Fruit fly (Drosophila melanogaster) whole organism, embryonic: ENCODE results near the gene Rsph3.

Experiments
- Asciz ChIP-seq: fragments of 200-800 bp; sonication (Bioruptor generic); optimal IDR thresholded peaks from 2 replicates; lab custom pipeline; 2017; ENCODE audit warnings: missing biosample characterization, mild to moderate bottlenecking, missing genetic modification characterization, missing genetic modification reagents
- CG12155 ChIP-seq: fragments of 200-800 bp; sonication (Bioruptor generic); optimal IDR thresholded peaks from 3 replicates; lab custom pipeline; 2016; ENCODE audit warnings: missing biosample characterization, missing genetic modification characterization
- CG1233 ChIP-seq: fragments of 200-800 bp; sonication (Bioruptor generic); optimal IDR thresholded peaks from 4 replicates; lab custom pipeline; 2018; ENCODE audit warnings: missing biosample characterization, mild to moderate bottlenecking, missing genetic modification characterization
- CG12391 ChIP-seq: fragments of 200-800 bp; sonication (Bioruptor generic); optimal IDR thresholded peaks from 3 replicates; lab custom pipeline; 2018; ENCODE audit warnings: missing biosample characterization, mild to moderate bottlenecking, missing genetic modification characterization, moderate library complexity
- CG12942 ChIP-seq: fragments of 200-800 bp; sonication (Bioruptor generic); optimal IDR thresholded peaks from 3 replicates; lab custom pipeline; 2016; ENCODE audit warnings: missing biosample characterization, missing genetic modification characterization
- CG13287 ChIP-seq: fragments of 200-800 bp; sonication (Bioruptor generic); IDR thresholded peaks from 2 replicates; pipeline ENCODE4 v1.3.6; 2022; ENCODE audit warnings: missing biosample characterization, missing genetic modification characterization; ENCODE audit not compliant: partially characterized antibody
- CG17186 ChIP-seq: fragments of 200-800 bp; sonication (Bioruptor generic); optimal IDR thresholded peaks from 3 replicates; lab custom pipeline; 2017; ENCODE audit warnings: missing biosample characterization, missing genetic modification reagents, missing genetic modification characterization
- CG17359 ChIP-seq: fragments of 200-800 bp; sonication (Bioruptor generic); optimal IDR thresholded peaks from 3 replicates; lab custom pipeline; 2018; ENCODE audit warnings: missing biosample characterization, mild to moderate bottlenecking, missing genetic modification characterization, moderate library complexity
- CG17361 ChIP-seq: fragments of 200-800 bp; sonication (Bioruptor generic); IDR thresholded peaks from 3 replicates; pipeline ENCODE4 v1.3.6; 2022; ENCODE audit warnings: missing biosample characterization, missing genetic modification characterization
- CG18619 ChIP-seq: fragments of 200-800 bp; sonication (Bioruptor generic); optimal IDR thresholded peaks from 3 replicates; lab custom pipeline; 2017; ENCODE audit warnings: missing biosample characterization, mild to moderate bottlenecking, missing genetic modification characterization
- CG33557 ChIP-seq: fragments of 200-800 bp; sonication (Bioruptor generic); optimal IDR thresholded peaks from 2 replicates; lab custom pipeline; 2019; ENCODE audit warnings: missing biosample characterization, mild to moderate bottlenecking, missing genetic modification characterization, moderate library complexity
- CG3995 ChIP-seq: fragments of 200-800 bp; sonication (Bioruptor generic); optimal IDR thresholded peaks from 3 replicates; lab custom pipeline; 2016; ENCODE audit warnings: missing biosample characterization, missing genetic modification characterization
- CG4360 ChIP-seq: fragments of 200-800 bp; sonication (Bioruptor generic); IDR thresholded peaks from 2 replicates; pipeline ENCODE4 v1.3.6; 2022; ENCODE audit warnings: missing biosample characterization, missing genetic modification characterization
- CG4404 ChIP-seq: fragments of 200-800 bp; sonication (Bioruptor generic); IDR thresholded peaks from 2 replicates; pipeline ENCODE4 v1.3.6; 2022; ENCODE audit warnings: missing biosample characterization, missing genetic modification characterization
- CG4854 ChIP-seq: fragments of 200-800 bp; sonication (Bioruptor generic); optimal IDR thresholded peaks from 2 replicates; lab custom pipeline; 2016; ENCODE audit warnings: missing biosample characterization, missing genetic modification characterization, inconsistent platforms
- CG7556 ChIP-seq: fragments of 200-800 bp; sonication (Bioruptor generic); optimal IDR thresholded peaks from 2 replicates; lab custom pipeline; 2017; ENCODE audit warnings: missing biosample characterization, mild to moderate bottlenecking, missing genetic modification characterization
- CG9215 ChIP-seq: fragments of 200-800 bp; sonication (Bioruptor generic); IDR thresholded peaks from 2 replicates; pipeline ENCODE4 v1.3.6; 2022; ENCODE audit warnings: missing biosample characterization, missing genetic modification characterization
- Camta ChIP-seq: fragments of 200-800 bp; sonication (Bioruptor generic); optimal IDR thresholded peaks from 2 replicates; lab custom pipeline; 2016; ENCODE audit warnings: missing biosample characterization, missing genetic modification characterization
- Fer3 ChIP-seq: fragments of 200-800 bp; sonication (Bioruptor generic); optimal IDR thresholded peaks from 2 replicates; lab custom pipeline; 2018; ENCODE audit warnings: missing biosample characterization, mild to moderate bottlenecking, missing genetic modification characterization, moderate library complexity
- Gug ChIP-seq: fragments of 200-800 bp; sonication (Bioruptor generic); IDR thresholded peaks from 4 replicates; pipeline ENCODE4 v1.3.6; 2022; ENCODE audit warnings: missing biosample characterization, missing genetic modification characterization
- Hand ChIP-seq: fragments of 200-800 bp; sonication (Bioruptor generic); optimal IDR thresholded peaks from 2 replicates; lab custom pipeline; 2017; ENCODE audit warnings: mild to moderate bottlenecking, missing biosample characterization, missing genetic modification reagents, missing genetic modification characterization
- Hr3 ChIP-seq: fragments of 200-800 bp; sonication (Bioruptor generic); optimal IDR thresholded peaks from 3 replicates; lab custom pipeline; 2016; ENCODE audit warnings: missing biosample characterization, missing genetic modification characterization
- Med ChIP-seq: fragments of 200-800 bp; sonication (Bioruptor generic); peaks from one replicate; lab custom pipeline; 2016; ENCODE audit warnings: missing biosample characterization, missing genetic modification characterization, mild to moderate bottlenecking, inconsistent platforms, moderate library complexity
- Nf-YA ChIP-seq: fragments of 200-800 bp; sonication (Bioruptor generic); IDR thresholded peaks from 2 replicates; pipeline ENCODE4 v1.3.6; 2022; ENCODE audit warnings: missing biosample characterization, missing genetic modification characterization
- Oaz ChIP-seq: fragments of 200-800 bp; sonication (Bioruptor generic); IDR thresholded peaks from 2 replicates; pipeline ENCODE4 v1.3.6; 2022; ENCODE audit warnings: missing biosample characterization, missing genetic modification characterization
- Rfx ChIP-seq: fragments of 200-800 bp; sonication (Bioruptor generic); IDR thresholded peaks from 2 replicates; pipeline ENCODE4 v1.3.6; 2022; ENCODE audit warnings: missing biosample characterization, missing genetic modification characterization
- Sin3A ChIP-seq: fragments of >200 bp; optimal IDR thresholded peaks from 2 replicates; lab custom pipeline; 2018
- Sox102F ChIP-seq: fragments of 200-800 bp; sonication (Bioruptor generic); optimal IDR thresholded peaks from 2 replicates; lab custom pipeline; 2018; ENCODE audit warnings: missing biosample characterization, mild to moderate bottlenecking, missing genetic modification characterization, moderate library complexity
- ab ChIP-seq: fragments of 200-800 bp; sonication (Bioruptor generic); optimal IDR thresholded peaks from 2 replicates; lab custom pipeline; 2016; ENCODE audit warnings: missing biosample characterization, missing genetic modification characterization
- crp ChIP-seq, 2 experiments: fragments of 200-800 bp; sonication (Bioruptor generic); optimal IDR thresholded peaks; 2 replicates in 1 of 2; 3 replicates in 1 of 2; lab custom pipeline; 2017; ENCODE audit warnings: missing biosample characterization in 2 of 2, missing genetic modification characterization in 2 of 2, mild to moderate bottlenecking in 1 of 2, moderate library complexity in 1 of 2
- dmrt99B ChIP-seq: fragments of 200-800 bp; sonication (Bioruptor generic); optimal IDR thresholded peaks from 2 replicates; lab custom pipeline; 2018; ENCODE audit warnings: missing biosample characterization, mild to moderate bottlenecking, missing genetic modification characterization, moderate library complexity
- dysf ChIP-seq: fragments of 200-800 bp; sonication (Bioruptor generic); IDR thresholded peaks from 3 replicates; pipeline ENCODE4 v1.3.6; 2022; ENCODE audit warnings: missing biosample characterization, missing genetic modification characterization
- eve ChIP-seq, 2 experiments: fragments of >200 bp; optimal IDR thresholded peaks; 2 replicates each; lab custom pipeline; 2017; ENCODE audit warnings: missing biosample characterization in 2 of 2, missing genetic modification characterization in 2 of 2
- eyg ChIP-seq: fragments of 200-800 bp; sonication (Bioruptor generic); optimal IDR thresholded peaks from 3 replicates; lab custom pipeline; 2016; ENCODE audit warnings: missing biosample characterization, missing genetic modification characterization
- ind ChIP-seq: fragments of 200-800 bp; sonication (Bioruptor generic); optimal IDR thresholded peaks from 3 replicates; lab custom pipeline; 2016; ENCODE audit warnings: missing biosample characterization, missing genetic modification characterization
- jing ChIP-seq: fragments of 200-800 bp; sonication (Bioruptor generic); optimal IDR thresholded peaks from 2 replicates; lab custom pipeline; 2018; ENCODE audit warnings: missing biosample characterization, mild to moderate bottlenecking, missing genetic modification characterization
- lab ChIP-seq: fragments of 200-800 bp; sonication (Bioruptor generic); optimal IDR thresholded peaks from 3 replicates; lab custom pipeline; 2017; ENCODE audit warnings: missing biosample characterization, missing genetic modification characterization, mild to moderate bottlenecking, moderate library complexity, missing genetic modification reagents
- lilli ChIP-seq: fragments of 200-800 bp; sonication (Bioruptor generic); optimal IDR thresholded peaks from 3 replicates; lab custom pipeline; 2016; ENCODE audit warnings: missing biosample characterization, missing genetic modification characterization
- mld ChIP-seq: fragments of 200-800 bp; sonication (Bioruptor generic); IDR thresholded peaks from 3 replicates; pipeline ENCODE4 v1.3.6; 2022; ENCODE audit warnings: missing biosample characterization, missing genetic modification characterization; ENCODE audit not compliant: partially characterized antibody
- nau ChIP-seq: fragments of 200-800 bp; sonication (Bioruptor generic); optimal IDR thresholded peaks from 3 replicates; lab custom pipeline; 2017; ENCODE audit warnings: missing biosample characterization, mild to moderate bottlenecking, missing genetic modification characterization, missing genetic modification reagents
- pho ChIP-seq: fragments of 200-800 bp; sonication (Bioruptor generic); optimal IDR thresholded peaks from 2 replicates; lab custom pipeline; 2016; ENCODE audit warnings: missing biosample characterization, missing genetic modification characterization
- pita ChIP-seq: fragments of 200-800 bp; sonication (Bioruptor generic); optimal IDR thresholded peaks from 2 replicates; lab custom pipeline; 2017; ENCODE audit warnings: missing biosample characterization, mild to moderate bottlenecking, missing genetic modification characterization
- ranshi ChIP-seq: fragments of 200-800 bp; sonication (Bioruptor generic); IDR thresholded peaks from 2 replicates; pipeline ENCODE4 v1.3.6; 2022; ENCODE audit warnings: missing biosample characterization, missing genetic modification characterization
- sc ChIP-seq, 3 experiments: fragments of >200 bp in 2 of 3; fragments of 200-800 bp in 1 of 3; sonication (Bioruptor generic) in 1 of 3; optimal IDR thresholded peaks; 2 replicates in 2 of 3; 3 replicates in 1 of 3; lab custom pipeline; 2017; ENCODE audit warnings: mild to moderate bottlenecking in 1 of 3, missing biosample characterization in 1 of 3, missing genetic modification characterization in 1 of 3, missing genetic modification reagents in 1 of 3
- sens ChIP-seq: fragments of 200-800 bp; sonication (Bioruptor generic); peaks from one replicate; lab custom pipeline; 2016; ENCODE audit warnings: missing biosample characterization, missing genetic modification characterization
- tin ChIP-seq: fragments of 200-800 bp; sonication (Bioruptor generic); optimal IDR thresholded peaks from 3 replicates; lab custom pipeline; 2016; ENCODE audit warnings: missing biosample characterization, missing genetic modification characterization
- tup ChIP-seq: fragments of 200-800 bp; sonication (Bioruptor generic); optimal IDR thresholded peaks from 2 replicates; lab custom pipeline; 2016; ENCODE audit warnings: missing biosample characterization, mild to moderate bottlenecking, missing genetic modification characterization, moderate library complexity
- zfh1 ChIP-seq: fragments of 200-800 bp; sonication (Bioruptor generic); IDR thresholded peaks from 3 replicates; pipeline ENCODE4 v1.3.6; 2022; ENCODE audit warnings: missing biosample characterization, missing genetic modification characterization

Rsph3 gene

dm6 chr3L:6708995-6709606 is 53.9 kb downstream of the Rsph3 start (continued):
- peak; percentile 68 for TF ChIP-seq lilli
- no peak for TF ChIP-seq mld
- TF ChIP-seq tup (GFP tag; lab: Kevin White, UChicago), result no peak
- TF ChIP-seq CG4404 (GFP tag; lab: Robert Waterston, UW), result no peak
- peak; percentile 81; the same call in 2 of the 3 replicates for TF ChIP-seq dysf (GFP tag; lab: Robert Waterston, UW)
- TF ChIP-seq CG17361, result peak; percentile 57
- TF ChIP-seq CG4360, result no peak
- TF ChIP-seq Gug (GFP tag; lab: Robert Waterston, UW), result peak; percentile 85
- peak; percentile 95 for TF ChIP-seq Rfx
- peak; percentile 65 for TF ChIP-seq CG9215

DNA sequence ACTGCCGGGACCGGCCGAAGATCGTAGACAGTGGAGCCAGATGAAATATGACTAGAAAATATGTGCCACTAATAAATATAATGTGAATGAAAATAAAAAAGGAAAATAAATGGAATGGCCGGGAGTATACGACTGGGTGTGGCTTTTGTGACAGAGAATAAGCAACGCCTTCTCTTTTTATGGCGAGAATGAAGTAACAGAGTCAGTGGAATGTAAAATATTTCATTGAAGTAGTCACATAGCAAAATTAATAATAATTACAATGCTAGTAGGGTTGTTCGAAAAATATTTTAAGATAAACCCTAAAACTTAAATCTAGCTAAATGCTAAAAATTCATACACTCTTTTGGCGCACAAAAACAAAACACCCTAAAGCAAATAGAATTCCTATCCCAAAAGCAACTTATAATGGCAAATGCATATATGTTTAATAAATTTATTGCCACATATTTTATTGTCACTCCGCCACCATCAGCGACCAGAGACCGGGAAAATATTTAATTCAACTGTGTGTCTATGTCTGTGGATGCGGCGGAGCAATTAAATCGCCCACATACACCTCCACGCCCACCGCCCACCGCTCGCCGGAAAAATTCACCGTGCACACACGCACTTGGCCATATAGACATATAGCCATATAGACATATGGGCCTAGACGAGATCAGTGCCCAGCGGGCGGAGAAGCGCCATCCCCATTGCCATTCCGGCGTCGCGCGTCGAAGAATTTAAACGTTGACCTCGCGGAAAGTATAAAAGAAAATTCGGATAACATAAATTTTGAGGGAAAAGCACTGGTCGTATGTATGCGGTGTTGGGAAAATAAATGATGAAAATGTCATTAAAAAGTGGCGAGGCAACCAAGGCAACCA is 56.1 kb downstream of the Rsph3 start:
- TF ChIP-seq ranshi (GFP tag; lab: Robert Waterston, UW) (peak; percentile 34; the same call in 1 of the 2 replicates), lab (no peak), Nf-YA (GFP tag; lab: Robert Waterston, UW) (no peak), nau (GFP tag; lab: Kevin White, UChicago) (no peak), Fer3 (tag; lab: Kevin White, UChicago) (peak; percentile 30), CG7556 (no peak), Hr3 (GFP tag; lab: Kevin White, UChicago) (no peak), CG3995 (GFP tag; lab: Kevin White, UChicago) (no peak), sc (optimal IDR thresholded peaks at IDR 0.05; lab: Kevin White, UChicago) (no peak), sc (GFP tag; optimal IDR thresholded peaks at IDR 0.05; lab: Kevin White, UChicago) (no peak), Med (GFP tag; lab: Kevin White, UChicago) (peak; percentile 63), eyg (GFP tag; lab: Kevin White, UChicago) (no peak), CG12391 (tag; lab: Kevin White, UChicago) (no peak), crp (GFP tag; optimal IDR thresholded peaks at IDR 0.05; lab: Kevin White, UChicago) (no peak), tin (no peak), CG33557 (GFP tag; lab: Kevin White, UChicago) (no peak), Oaz (GFP tag; lab: Robert Waterston, UW) (no peak), Camta (GFP tag; lab: Kevin White, UChicago) (no peak), zfh1 (GFP tag; lab: Robert Waterston, UW) (no peak), CG17359 (peak; percentile 20), eve (GFP tag; optimal IDR thresholded peaks at IDR 0.05; lab: Kevin White, UChicago) (peak in 1 of 2 experiments; percentile 15), ind (no peak), Hand (GFP tag; lab: Kevin White, UChicago) (no peak), CG12942 (GFP tag; lab: Kevin White, UChicago) (no peak), CG18619 (GFP tag; lab: Kevin White, UChicago) (no peak), ab (GFP tag; lab: Kevin White, UChicago) (no peak), CG17186 (GFP tag; lab: Kevin White, UChicago) (no peak), CG4854 (no peak), pho (peak; percentile 8), Sox102F (GFP tag; lab: Kevin White, UChicago) (peak; percentile 53), Sin3A (lab: Kevin White, UChicago) (no peak), dmrt99B (tag; lab: Kevin White, UChicago) (peak; percentile 36), sens (GFP tag; lab: Kevin White, UChicago) (peak; percentile 47), CG1233 (GFP tag; lab: Kevin White, UChicago) (no peak), jing (no peak), CG13287 (GFP tag; lab: Robert Waterston, UW) (no peak), CG12155 (GFP tag; lab: Kevin White, UChicago) (no peak), Asciz (GFP tag; lab: Kevin White, UChicago) (peak; percentile 16), pita (GFP tag; lab: Kevin White, UChicago) (no peak)
